Worm (Caenorhabditis elegans): Measurements from ENCODE around the gene F14F7.7.

The F14F7.7 gene

ce11 chrIII:13059335-13059734, 28.6 kb downstream of the F14F7.7 start (continued):
- no peak for TF ChIP-seq egl-13 (tag; optimal IDR thresholded peaks at IDR 0.05)
- TF ChIP-seq snpc-4 (tag; optimal IDR thresholded peaks at IDR 0.05) = no peak
- TF ChIP-seq lin-15B (tag; optimal IDR thresholded peaks at IDR 0.05) = no peak
- peak; percentile 21 for TF ChIP-seq blmp-1 (tag; optimal IDR thresholded peaks at IDR 0.05)
- no peak for TF ChIP-seq sox-4 (tag; optimal IDR thresholded peaks at IDR 0.05)
- TF ChIP-seq unc-130 (tag; optimal IDR thresholded peaks at IDR 0.05) = no peak
- no peak for TF ChIP-seq irx-1 (tag; optimal IDR thresholded peaks at IDR 0.05)

- TF ChIP-seq lin-35 (GFP tag; optimal IDR thresholded peaks at IDR 0.05) (peak; percentile 87 to 91), nhr-19 (GFP tag; conservative IDR thresholded peaks at IDR 0.05) (peak; percentile 94), lin-39 (tag; optimal IDR thresholded peaks at IDR 0.05) (peak; percentile 94), unc-62 (GFP tag; optimal IDR thresholded peaks at IDR 0.05) (peak; percentile 10), jun-1 (tag; optimal IDR thresholded peaks at IDR 0.05) (peak; percentile 94), hpl-2 (GFP tag; optimal IDR thresholded peaks at IDR 0.05) (peak; percentile 91), lir-3 (tag; optimal IDR thresholded peaks at IDR 0.05; ENCODE audit: poor library complexity) (peak; percentile 88), ets-5 (GFP tag; IDR thresholded peaks at IDR 0.05) (no peak), blmp-1 (tag; optimal IDR thresholded peaks at IDR 0.05) (peak; percentile 55), vab-15 (tag; optimal IDR thresholded peaks at IDR 0.05) (no peak), efl-3 (GFP tag; optimal IDR thresholded peaks at IDR 0.05) (no peak), skn-1 (tag; optimal IDR thresholded peaks at IDR 0.05) (peak; percentile 82), ceh-82 (tag; optimal IDR thresholded peaks at IDR 0.05) (peak; percentile 76 to 95 (median 91)), xbp-1 (tag; optimal IDR thresholded peaks at IDR 0.05) (peak; percentile 91), fkh-10 (GFP tag; optimal IDR thresholded peaks at IDR 0.05) (peak; percentile 97), elt-2 (tag; optimal IDR thresholded peaks at IDR 0.05) (peak; percentile 79), dpl-1 (GFP tag; optimal IDR thresholded peaks at IDR 0.05) (peak; percentile 65 to 75 (median 73)), nhr-28 (tag; optimal IDR thresholded peaks at IDR 0.05) (no peak), snu-23 (GFP tag; optimal IDR thresholded peaks at IDR 0.05) (peak; percentile 98), fos-1 (tag; optimal IDR thresholded peaks at IDR 0.05) (peak; percentile 94), aly-2 (tag; optimal IDR thresholded peaks at IDR 0.05) (peak; percentile 93), nhr-77 (tag; optimal IDR thresholded peaks at IDR 0.05) (peak; percentile 92), lin-13 (GFP tag; optimal IDR thresholded peaks at IDR 0.05) (peak; percentile 94), unc-30 (tag; optimal IDR thresholded peaks at IDR 0.05) (peak; percentile 48), fkh-8 (tag; optimal IDR thresholded peaks at IDR 0.05) (peak; percentile 97), isw-1 (GFP tag; IDR thresholded peaks at IDR 0.05) (peak; percentile 80), C16A3.4 (tag; optimal IDR thresholded peaks at IDR 0.05) (peak; percentile 86), efl-1 (optimal IDR thresholded peaks at IDR 0.05) (peak; percentile 90 to 96), efl-1 (GFP tag; optimal IDR thresholded peaks at IDR 0.05 in 1 of 2) (peak; percentile 68 to 97), snpc-4 (tag; optimal IDR thresholded peaks at IDR 0.05) (peak; percentile 82), ama-1 (optimal IDR thresholded peaks at IDR 0.05) (peak; percentile 93), F16B12.6 (tag; optimal IDR thresholded peaks at IDR 0.05) (peak; percentile 38), hlh-17 (GFP tag; optimal IDR thresholded peaks at IDR 0.05; ENCODE audit: borderline replicate concordance) (no peak), mef-2 (tag; optimal IDR thresholded peaks at IDR 0.05) (peak; percentile 86), nhr-84 (tag; optimal IDR thresholded peaks at IDR 0.05) (no peak), nhr-85 (tag) (peak; percentile 99), ces-1 (GFP tag; optimal IDR thresholded peaks at IDR 0.05) (peak; percentile 69), mdl-1 (tag; optimal IDR thresholded peaks at IDR 0.05) (peak in 1 of 2 experiments; percentile 97), unc-98 (GFP tag; IDR thresholded peaks at IDR 0.05) (no peak), zip-4 (GFP tag; optimal IDR thresholded peaks at IDR 0.05) (peak; percentile 65), aha-1 (tag; optimal IDR thresholded peaks at IDR 0.05) (peak; percentile 54), ztf-4 (tag; optimal IDR thresholded peaks at IDR 0.05) (peak; percentile 96), ceh-88 (GFP tag; IDR thresholded peaks at IDR 0.05) (peak; percentile 67), nhr-71 (tag; optimal IDR thresholded peaks at IDR 0.05) (peak; percentile 99), alr-1 (tag; optimal IDR thresholded peaks at IDR 0.05; ENCODE audit: borderline replicate concordance) (no peak), ceh-8 (GFP tag; optimal IDR thresholded peaks at IDR 0.05) (peak; percentile 98), Y116A8C.19 (tag; optimal IDR thresholded peaks at IDR 0.05; ENCODE audit: borderline replicate concordance) (no peak)
Measured at ce11 chrIII:13061136-13061535, 30.4 kb downstream of the F14F7.7 start.

All from whole organism, L1 larva.